Worm (Caenorhabditis elegans): ENCODE data around the gene twk-40.

DNA sequence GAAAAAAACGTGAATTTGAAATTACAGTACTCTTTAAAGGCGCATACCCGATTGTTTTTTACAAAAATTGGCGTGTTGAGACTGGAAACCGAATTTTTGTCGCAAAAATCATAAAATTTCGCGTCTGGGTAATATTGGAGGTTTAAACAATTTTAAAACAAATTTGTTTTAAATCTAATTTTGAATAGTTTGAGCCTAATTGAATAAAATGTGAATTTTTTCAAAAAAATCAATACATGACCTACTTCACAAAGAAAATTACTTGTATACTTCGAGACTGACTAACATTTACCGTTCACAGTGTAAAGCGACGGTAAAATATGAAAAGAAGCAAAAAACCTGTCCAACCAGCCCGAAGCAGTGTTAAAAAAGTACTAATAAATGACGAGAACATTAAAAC, 35.0 kb downstream of the twk-40 start:
- TF ChIP-seq unc-62 (GFP tag; optimal IDR thresholded peaks at IDR 0.05) (no peak), lir-1 (GFP tag; conservative IDR thresholded peaks at IDR 0.05) (no peak), F57A8.1 (GFP tag; optimal IDR thresholded peaks at IDR 0.05) (no peak), nhr-90 (tag; optimal IDR thresholded peaks at IDR 0.05) (no peak), mes-4 (tag; optimal IDR thresholded peaks at IDR 0.05) (no peak), ztf-6 (GFP tag; IDR thresholded peaks at IDR 0.05) (no peak)
